Fruit fly (Drosophila melanogaster) whole organism, embryonic: ENCODE results near the gene Pex3.

Source experiments
- Aef1 ChIP-seq: fragments of 200-800 bp; sonication (Bioruptor generic); IDR thresholded peaks from 3 replicates; pipeline ENCODE4 v1.3.6; 2022; ENCODE audit warnings: missing biosample characterization, missing genetic modification characterization
- CG10321 ChIP-seq: fragments of 200-800 bp; sonication (Bioruptor generic); IDR thresholded peaks from 2 replicates; pipeline ENCODE4 v1.3.6; 2022; ENCODE audit warnings: missing biosample characterization, missing genetic modification characterization
- CG11093 ChIP-seq: fragments of 200-800 bp; sonication (Bioruptor generic); IDR thresholded peaks from 3 replicates; pipeline ENCODE4 v1.3.6; 2022; ENCODE audit warnings: missing biosample characterization, missing genetic modification characterization
- CG12104 ChIP-seq: fragments of 200-800 bp; sonication (Bioruptor generic); optimal IDR thresholded peaks from 3 replicates; lab custom pipeline; 2016; ENCODE audit warnings: missing biosample characterization, missing genetic modification characterization
- CG13123 ChIP-seq: fragments of 200-800 bp; sonication (Bioruptor generic); optimal IDR thresholded peaks from 2 replicates; lab custom pipeline; 2016; ENCODE audit warnings: missing biosample characterization, missing genetic modification characterization
- CG14710 ChIP-seq: fragments of 200-800 bp; sonication (Bioruptor generic); optimal IDR thresholded peaks from 3 replicates; lab custom pipeline; 2019; ENCODE audit warnings: missing biosample characterization, mild to moderate bottlenecking, missing genetic modification characterization, moderate library complexity
- CG15269 ChIP-seq: fragments of 200-800 bp; sonication (Bioruptor generic); optimal IDR thresholded peaks from 2 replicates; lab custom pipeline; 2018; ENCODE audit warnings: missing biosample characterization, mild to moderate bottlenecking, missing genetic modification characterization, moderate library complexity
- CG2129 ChIP-seq: fragments of 200-800 bp; sonication (Bioruptor generic); IDR thresholded peaks from 2 replicates; pipeline ENCODE4 v1.3.6; 2022; ENCODE audit warnings: missing biosample characterization, missing genetic modification characterization; ENCODE audit not compliant: partially characterized antibody
- CG2875 ChIP-seq: fragments of 200-800 bp; sonication (Bioruptor generic); optimal IDR thresholded peaks from 2 replicates; lab custom pipeline; 2017; ENCODE audit warnings: missing biosample characterization, mild to moderate bottlenecking, missing genetic modification characterization, missing genetic modification reagents
- CG31224 ChIP-seq: fragments of 200-800 bp; sonication (Bioruptor generic); IDR thresholded peaks from 2 replicates; pipeline ENCODE4 v1.3.6; 2022; ENCODE audit warnings: missing biosample characterization, missing genetic modification characterization
- CG32767 ChIP-seq: fragments of 200-800 bp; sonication (Bioruptor generic); IDR thresholded peaks from 2 replicates; pipeline ENCODE4 v1.3.6; 2022; ENCODE audit warnings: missing biosample characterization, missing genetic modification characterization
- CG33213 ChIP-seq: fragments of 200-800 bp; sonication (Bioruptor generic); optimal IDR thresholded peaks from 3 replicates; lab custom pipeline; 2016; ENCODE audit warnings: missing biosample characterization, missing genetic modification characterization
- CG34422 ChIP-seq: fragments of 200-800 bp; sonication (Bioruptor generic); IDR thresholded peaks from 3 replicates; pipeline ENCODE4 v1.3.6; 2022; ENCODE audit warnings: missing biosample characterization, missing genetic modification characterization
- CG42726 ChIP-seq: fragments of 200-800 bp; sonication (Bioruptor generic); IDR thresholded peaks from 2 replicates; pipeline ENCODE4 v1.3.6; 2022; ENCODE audit warnings: missing biosample characterization, missing genetic modification characterization; ENCODE audit not compliant: partially characterized antibody
- CG4328 ChIP-seq: fragments of 200-800 bp; sonication (Bioruptor generic); optimal IDR thresholded peaks from 3 replicates; lab custom pipeline; 2017; ENCODE audit warnings: missing biosample characterization, missing genetic modification reagents, missing genetic modification characterization
- CG7786 ChIP-seq: fragments of 200-800 bp; sonication (Bioruptor generic); optimal IDR thresholded peaks from 2 replicates; lab custom pipeline; 2016; ENCODE audit warnings: missing biosample characterization, missing genetic modification characterization
- CG8388 ChIP-seq: fragments of 200-800 bp; sonication (Bioruptor generic); optimal IDR thresholded peaks from 2 replicates; lab custom pipeline; 2019; ENCODE audit warnings: missing biosample characterization, mild to moderate bottlenecking, missing genetic modification characterization, moderate library complexity
- Camta ChIP-seq: fragments of 200-800 bp; sonication (Bioruptor generic); optimal IDR thresholded peaks from 2 replicates; lab custom pipeline; 2016; ENCODE audit warnings: missing biosample characterization, missing genetic modification characterization
- D19A ChIP-seq: fragments of 200-800 bp; optimal IDR thresholded peaks from 3 replicates; lab custom pipeline; 2019; ENCODE audit warnings: missing biosample characterization, mild to moderate bottlenecking, missing genetic modification characterization, moderate library complexity
- Ets65A ChIP-seq: fragments of 200-800 bp; sonication (Bioruptor generic); peaks from one replicate; lab custom pipeline; 2016; ENCODE audit warnings: missing biosample characterization, missing genetic modification characterization
- HHEX ChIP-seq: fragments of 200-800 bp; sonication (Bioruptor generic); optimal IDR thresholded peaks from 3 replicates; lab custom pipeline; 2017; ENCODE audit warnings: missing biosample characterization, mild to moderate bottlenecking, missing genetic modification characterization, missing genetic modification reagents
- Hmr ChIP-seq: fragments of 200-800 bp; sonication (Bioruptor generic); optimal IDR thresholded peaks from 3 replicates; lab custom pipeline; 2017; ENCODE audit warnings: mild to moderate bottlenecking, missing biosample characterization, missing genetic modification reagents, missing genetic modification characterization
- NK7.1 ChIP-seq: fragments of 200-800 bp; sonication (Bioruptor generic); optimal IDR thresholded peaks from 3 replicates; lab custom pipeline; 2016; ENCODE audit warnings: missing biosample characterization, missing genetic modification characterization
- NfI ChIP-seq: fragments of 200-800 bp; sonication (Bioruptor generic); optimal IDR thresholded peaks from 3 replicates; lab custom pipeline; 2018; ENCODE audit warnings: missing biosample characterization, mild to moderate bottlenecking, missing genetic modification characterization, moderate library complexity
- Taf1 ChIP-seq: fragments of 200-800 bp; sonication (Bioruptor generic); IDR thresholded peaks from 2 replicates; pipeline ENCODE4 v1.3.6; 2022; ENCODE audit warnings: missing biosample characterization, missing genetic modification characterization
- YL-1 ChIP-seq: fragments of 200-800 bp; sonication (Bioruptor generic); optimal IDR thresholded peaks from 3 replicates; lab custom pipeline; 2017; ENCODE audit warnings: missing biosample characterization, mild to moderate bottlenecking, missing genetic modification characterization
- ap ChIP-seq: fragments of 200-800 bp; sonication (Bioruptor generic); IDR thresholded peaks from 2 replicates; pipeline ENCODE4 v1.3.6; 2022; ENCODE audit warnings: missing biosample characterization, missing genetic modification characterization
- ara ChIP-seq: fragments of 200-800 bp; sonication (Bioruptor generic); IDR thresholded peaks from 2 replicates; pipeline ENCODE4 v1.3.6; 2022; ENCODE audit warnings: missing biosample characterization, missing genetic modification characterization
- bbx ChIP-seq: fragments of 200-800 bp; sonication (Bioruptor generic); IDR thresholded peaks from 2 replicates; pipeline ENCODE4 v1.3.6; 2022; ENCODE audit warnings: missing biosample characterization, missing genetic modification characterization; ENCODE audit not compliant: partially characterized antibody
- bowl ChIP-seq: fragments of 200-800 bp; sonication (Bioruptor generic); IDR thresholded peaks from 2 replicates; pipeline ENCODE4 v1.3.6; 2022; ENCODE audit warnings: missing biosample characterization, missing genetic modification characterization
- esg ChIP-seq: fragments of 200-800 bp; sonication (Bioruptor generic); conservative IDR thresholded peaks from 2 replicates; pipeline ENCODE4 v1.3.6; 2022; ENCODE audit warnings: missing biosample characterization, missing genetic modification characterization
- ewg ChIP-seq: fragments of 200-800 bp; sonication (Bioruptor generic); optimal IDR thresholded peaks from 3 replicates; lab custom pipeline; 2017; ENCODE audit warnings: mild to moderate bottlenecking, missing biosample characterization, missing genetic modification reagents, missing genetic modification characterization
- fru ChIP-seq: fragments of >200 bp; optimal IDR thresholded peaks from 2 replicates; lab custom pipeline; 2017
- gcm2 ChIP-seq: fragments of 200-800 bp; sonication (Bioruptor generic); optimal IDR thresholded peaks from 2 replicates; lab custom pipeline; 2016; ENCODE audit warnings: missing biosample characterization, missing genetic modification characterization
- gsb ChIP-seq: fragments of 200-800 bp; sonication (Bioruptor generic); IDR thresholded peaks from 2 replicates; pipeline ENCODE4 v1.3.6; 2022; ENCODE audit warnings: missing biosample characterization, missing genetic modification characterization
- lmd ChIP-seq: fragments of 200-800 bp; sonication (Bioruptor generic); IDR thresholded peaks from 2 replicates; pipeline ENCODE4 v1.3.6; 2022; ENCODE audit warnings: missing biosample characterization, missing genetic modification characterization
- mam ChIP-seq: fragments of 200-800 bp; sonication (Bioruptor generic); optimal IDR thresholded peaks from 3 replicates; lab custom pipeline; 2016; ENCODE audit warnings: missing biosample characterization, missing genetic modification characterization
- pan ChIP-seq, 4 experiments: fragments of >200 bp in 3 of 4; fragments of 200-800 bp in 1 of 4; sonication (Bioruptor generic) in 1 of 4; optimal IDR thresholded peaks in 3 of 4; IDR thresholded peaks in 1 of 4; 2 replicates each; pipeline versions ENCODE4 v1.3.6 to Lab custom; 2017 to 2022; ENCODE audit warnings: missing biosample characterization in 2 of 4, missing genetic modification characterization in 2 of 4, mixed read lengths in 1 of 4
- pros ChIP-seq: fragments of 200-800 bp; sonication (Bioruptor generic); optimal IDR thresholded peaks from 3 replicates; lab custom pipeline; 2019; ENCODE audit warnings: missing biosample characterization, mild to moderate bottlenecking, missing genetic modification characterization, moderate library complexity
- ro ChIP-seq: fragments of 200-800 bp; sonication (Bioruptor generic); IDR thresholded peaks from 2 replicates; pipeline ENCODE4 v1.3.6; 2022; ENCODE audit warnings: missing biosample characterization, missing genetic modification characterization
- row ChIP-seq: fragments of 200-800 bp; sonication (Bioruptor generic); IDR thresholded peaks from 3 replicates; pipeline ENCODE4 v1.3.6; 2022; ENCODE audit warnings: missing biosample characterization, missing genetic modification characterization
- sr ChIP-seq: fragments of 200-800 bp; sonication (Bioruptor generic); IDR thresholded peaks from 3 replicates; pipeline ENCODE4 v1.3.6; 2022; ENCODE audit warnings: missing biosample characterization, missing genetic modification characterization
- tio ChIP-seq: fragments of 200-800 bp; sonication (Bioruptor generic); optimal IDR thresholded peaks from 2 replicates; lab custom pipeline; 2017; ENCODE audit warnings: missing biosample characterization, missing genetic modification characterization, inconsistent platforms
- tll ChIP-seq, 2 experiments: fragments of 200-800 bp in 1 of 2; fragments of >200 bp in 1 of 2; sonication (Bioruptor generic) in 1 of 2; optimal IDR thresholded peaks; 2 replicates each; lab custom pipeline; 2017 to 2019; ENCODE audit warnings: missing biosample characterization in 2 of 2, missing genetic modification characterization in 2 of 2, mild to moderate bottlenecking in 1 of 2, moderate library complexity in 1 of 2
- tup ChIP-seq: fragments of 200-800 bp; sonication (Bioruptor generic); optimal IDR thresholded peaks from 2 replicates; lab custom pipeline; 2016; ENCODE audit warnings: missing biosample characterization, mild to moderate bottlenecking, missing genetic modification characterization, moderate library complexity
- tx ChIP-seq: fragments of 200-800 bp; sonication (Bioruptor generic); optimal IDR thresholded peaks from 2 replicates; lab custom pipeline; 2016; ENCODE audit warnings: missing biosample characterization, missing genetic modification characterization
- zen ChIP-seq: fragments of 200-800 bp; sonication (Bioruptor generic); optimal IDR thresholded peaks from 3 replicates; lab custom pipeline; 2018; ENCODE audit warnings: missing biosample characterization, mild to moderate bottlenecking, missing genetic modification characterization, moderate library complexity

Gene Pex3

dm6 chr3L:15136659-15137572 is 7.2 kb upstream of the Pex3 start, which contains the start of gene CG12316 (continued):
- TF ChIP-seq HHEX (peak; percentile 85), pros (GFP tag; lab: Kevin White, UChicago) (peak; percentile 70), bowl (GFP tag; lab: Robert Waterston, UW) (peak; percentile 71; the same call in 1 of the 2 replicates), ap (GFP tag; lab: Robert Waterston, UW) (peak; percentile 50; the same call in 1 of the 2 replicates), fru (lab: Kevin White, UChicago) (no peak), Ets65A (GFP tag; lab: Kevin White, UChicago) (peak; percentile 98), CG15269 (tag; lab: Kevin White, UChicago) (peak; percentile 92), D19A (tag; lab: Kevin White, UChicago) (peak; percentile 90), tll (GFP tag; optimal IDR thresholded peaks at IDR 0.05; lab: Kevin White, UChicago) (peak in 1 of 2 experiments; percentile 4), NfI (GFP tag; lab: Kevin White, UChicago) (peak; percentile 90), Aef1 (GFP tag; lab: Robert Waterston, UW) (peak; percentile 47; the same call in 1 of the 3 replicates), CG2129 (GFP tag; lab: Robert Waterston, UW) (peak; percentile 69), CG13123 (GFP tag; lab: Kevin White, UChicago) (peak; percentile 49), CG42726 (GFP tag; lab: Robert Waterston, UW) (no peak), CG14710 (tag; lab: Kevin White, UChicago) (peak; percentile 93), row (GFP tag; lab: Robert Waterston, UW) (peak; percentile 96), NK7.1 (GFP tag; lab: Kevin White, UChicago) (peak; percentile 89), CG10321 (no peak), CG11093 (GFP tag; lab: Robert Waterston, UW) (peak; percentile 76), CG12104 (GFP tag; lab: Kevin White, UChicago) (peak; percentile 85), zen (tag; lab: Kevin White, UChicago) (peak; percentile 89), tio (GFP tag; lab: Kevin White, UChicago) (peak; percentile 79), lmd (GFP tag; lab: Robert Waterston, UW) (peak; percentile 88), mam (GFP tag; lab: Kevin White, UChicago) (peak; percentile 86), gcm2 (GFP tag; lab: Kevin White, UChicago) (peak; percentile 70), tx (GFP tag; lab: Kevin White, UChicago) (peak; percentile 84), esg (GFP tag; lab: Robert Waterston, UW) (peak; percentile 83), CG33213 (GFP tag; lab: Kevin White, UChicago) (peak; percentile 92), Hmr (GFP tag; lab: Kevin White, UChicago) (peak; percentile 94), CG34422 (GFP tag; lab: Robert Waterston, UW) (peak; percentile 69), YL-1 (GFP tag; lab: Kevin White, UChicago) (peak; percentile 94), gsb (GFP tag; lab: Robert Waterston, UW) (peak; percentile 76), ara (GFP tag; lab: Robert Waterston, UW) (peak; percentile 88), ro (0 out of 2 replicates have a peak, but pooled peaks have one; percentile 17), CG2875 (GFP tag; lab: Kevin White, UChicago) (peak; percentile 89), tup (peak; percentile 87), Taf1 (0 out of 2 replicates have a peak, but pooled peaks have one; percentile 22), CG31224 (GFP tag; lab: Robert Waterston, UW) (peak; percentile 75), Camta (GFP tag; lab: Kevin White, UChicago) (peak; percentile 88), CG32767 (GFP tag; lab: Robert Waterston, UW) (peak; percentile 90; the same call in 1 of the 2 replicates), sr (GFP tag; lab: Robert Waterston, UW) (peak; percentile 46; the same call in 1 of the 3 replicates), pan (optimal IDR thresholded peaks at IDR 0.05; lab: Kevin White, UChicago) (no peak), pan (GFP tag; optimal IDR thresholded peaks at IDR 0.05 in 1 of 2, IDR thresholded peaks at IDR 0.05 in 1 of 2) (peak in 1 of 2 experiments; percentile 82), CG8388 (GFP tag; lab: Kevin White, UChicago) (peak; percentile 92), bbx (GFP tag; lab: Robert Waterston, UW) (peak; percentile 73; the same call in 1 of the 2 replicates), CG4328 (peak; percentile 94), CG7786 (GFP tag; lab: Kevin White, UChicago) (peak; percentile 94), ewg (peak; percentile 79)
